Fruit fly (Drosophila melanogaster): ENCODE data around the gene CG1907.

Gene CG1907

dm6 chr3R:29591481-29592138 is 27.3 kb upstream of the CG1907 start, which contains the start of gene alph:
Gene alph (plus strand): TSS chr3R:29591831.
- TF ChIP-seq rgr (GFP tag; optimal IDR thresholded peaks at IDR 0.05) (peak; percentile 44), Dif (GFP tag; optimal IDR thresholded peaks at IDR 0.05; ENCODE audit: partially characterized antibody) (no peak), fru (GFP tag; optimal IDR thresholded peaks at IDR 0.05) (peak; percentile 37), ey (GFP tag; optimal IDR thresholded peaks at IDR 0.05) (no peak), CrebA (GFP tag; optimal IDR thresholded peaks at IDR 0.05; ENCODE audit: borderline replicate concordance) (no peak), sv (GFP tag; optimal IDR thresholded peaks at IDR 0.05) (peak; percentile 31), foxo (GFP tag; optimal IDR thresholded peaks at IDR 0.05) (peak in 1 of 2 experiments; percentile 32), sage (GFP tag; optimal IDR thresholded peaks at IDR 0.05) (peak; percentile 22), br (GFP tag; optimal IDR thresholded peaks at IDR 0.05) (peak; percentile 28), Abd-B (GFP tag; optimal IDR thresholded peaks at IDR 0.05) (no peak), brk (GFP tag; optimal IDR thresholded peaks at IDR 0.05) (peak; percentile 45), GATAd (GFP tag; optimal IDR thresholded peaks at IDR 0.05) (no peak), Jra (GFP tag; optimal IDR thresholded peaks at IDR 0.05) (no peak), Hnf4 (GFP tag; optimal IDR thresholded peaks at IDR 0.05) (peak; percentile 47), CG32264 (GFP tag; optimal IDR thresholded peaks at IDR 0.05) (no peak), h (GFP tag; optimal IDR thresholded peaks at IDR 0.05) (peak; percentile 17), tai (GFP tag; optimal IDR thresholded peaks at IDR 0.05) (peak; percentile 45), jim (GFP tag; optimal IDR thresholded peaks at IDR 0.05) (no peak), Myc (optimal IDR thresholded peaks at IDR 0.05) (peak; percentile 42), dsf (GFP tag; optimal IDR thresholded peaks at IDR 0.05; ENCODE audit: borderline replicate concordance) (no peak), Dfd (GFP tag; optimal IDR thresholded peaks at IDR 0.05) (no peak), woc (GFP tag; optimal IDR thresholded peaks at IDR 0.05) (no peak)

DNA sequence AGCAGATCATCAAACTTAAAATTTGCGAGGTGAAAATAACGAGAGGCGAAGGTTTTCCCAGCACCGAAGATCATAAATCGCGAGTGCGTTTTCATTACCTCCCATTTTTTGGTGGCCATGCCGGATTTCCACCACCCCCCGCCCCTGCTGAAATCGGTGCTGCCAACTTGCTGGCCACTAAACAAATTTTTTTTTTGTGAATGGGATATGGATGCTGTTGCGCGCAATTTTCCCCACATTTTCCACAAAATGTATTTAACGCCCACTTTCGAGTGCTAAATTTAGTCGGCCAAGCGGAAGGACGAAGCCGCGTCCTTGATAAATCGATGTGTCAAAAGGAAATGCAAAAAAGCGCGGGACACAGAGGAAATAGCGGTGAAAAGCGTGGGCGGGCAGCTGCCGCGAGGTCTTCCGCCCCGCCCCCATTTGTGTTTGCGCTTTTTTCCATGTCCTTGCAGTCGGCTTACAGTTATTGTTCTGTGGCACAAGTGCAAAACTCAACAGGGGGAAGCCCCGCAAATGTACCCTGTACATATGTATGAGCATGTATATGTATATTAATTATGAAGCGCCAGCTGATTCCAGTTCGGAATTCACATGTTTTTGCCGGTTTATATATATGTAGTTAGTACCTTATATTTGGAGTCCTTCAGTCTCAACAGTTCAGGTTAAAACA is 26.6 kb upstream of the CG1907 start:
- TF ChIP-seq woc (GFP tag; optimal IDR thresholded peaks at IDR 0.05) (no peak), Rel (GFP tag; optimal IDR thresholded peaks at IDR 0.05) (no peak), Rel (tag; optimal IDR thresholded peaks at IDR 0.05) (peak; percentile 91)

DNA sequence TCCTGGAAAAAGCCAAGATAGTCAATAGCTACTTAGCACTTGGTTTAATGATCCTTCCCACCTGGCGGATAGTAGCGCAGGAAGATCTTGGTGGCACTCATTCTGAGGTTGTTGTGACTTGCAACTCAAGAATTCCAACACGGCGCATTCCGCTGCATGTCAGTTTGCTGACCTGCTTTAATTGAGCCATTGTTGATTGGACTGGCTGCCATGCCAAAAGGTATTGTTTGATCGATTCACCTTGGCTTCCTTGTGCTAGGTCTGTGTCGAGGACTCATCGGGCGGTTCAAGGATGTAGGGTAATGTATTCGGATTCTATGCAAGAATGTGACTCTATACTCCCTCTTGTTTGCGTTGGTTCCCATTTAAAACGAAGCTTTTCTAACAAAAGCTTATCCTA is 18.1 kb upstream of the CG1907 start, which contains the start of gene CG7568:
CG7568 (minus strand) TSS at position 101 of the 400 bp plus-strand sequence.
- TF ChIP-seq CG9705 (GFP tag; optimal IDR thresholded peaks at IDR 0.05) (no peak), h (GFP tag; optimal IDR thresholded peaks at IDR 0.05) (no peak), CG32264 (GFP tag; optimal IDR thresholded peaks at IDR 0.05) (no peak), HLH106 (tag; optimal IDR thresholded peaks at IDR 0.05) (no peak), Myc (optimal IDR thresholded peaks at IDR 0.05) (no peak), fru (GFP tag; optimal IDR thresholded peaks at IDR 0.05) (no peak), ey (GFP tag; optimal IDR thresholded peaks at IDR 0.05) (no peak), GATAd (GFP tag; optimal IDR thresholded peaks at IDR 0.05) (no peak)

DNA sequence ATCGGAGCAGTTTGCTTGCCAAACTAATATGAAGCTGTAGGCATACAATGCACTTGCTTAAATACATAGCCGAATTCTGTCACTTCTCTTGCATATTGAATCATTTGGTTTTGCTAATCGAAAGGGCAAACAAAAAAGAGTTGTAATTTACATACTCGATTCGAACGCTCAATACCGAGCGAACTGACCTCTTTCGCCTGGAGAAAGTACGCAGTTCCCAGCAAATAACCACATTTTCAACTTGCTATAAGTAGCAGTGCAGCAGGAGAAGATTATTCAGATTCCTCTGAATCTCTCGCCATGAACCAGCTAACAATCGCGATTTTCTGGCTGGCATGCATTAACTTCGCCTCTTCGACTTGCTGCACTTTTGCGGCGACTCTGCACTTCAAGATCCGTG is 10.7 kb upstream of the CG1907 start, which contains the start of gene Diedel2:
Diedel2 (plus strand) TSS at position 301 of the 400 bp plus-strand sequence.
- no peak for TF ChIP-seq lola (GFP tag; optimal IDR thresholded peaks at IDR 0.05)
- TF ChIP-seq CrebA (GFP tag; optimal IDR thresholded peaks at IDR 0.05; ENCODE audit: borderline replicate concordance) = no peak
- no peak for TF ChIP-seq foxo (GFP tag; optimal IDR thresholded peaks at IDR 0.05)
- TF ChIP-seq Mio (GFP tag; optimal IDR thresholded peaks at IDR 0.05) = no peak
- TF ChIP-seq psq (GFP tag; optimal IDR thresholded peaks at IDR 0.05) = no peak
- no peak for TF ChIP-seq Myc (optimal IDR thresholded peaks at IDR 0.05)
- no peak for TF ChIP-seq dl (GFP tag; optimal IDR thresholded peaks at IDR 0.05; ENCODE audit: insufficient read depth in 1 of 2, partially characterized antibody in 2 of 2)
- no peak for TF ChIP-seq OdsH (GFP tag; optimal IDR thresholded peaks at IDR 0.05)
- no peak for TF ChIP-seq Jra (GFP tag; optimal IDR thresholded peaks at IDR 0.05)
- TF ChIP-seq usp (GFP tag; optimal IDR thresholded peaks at IDR 0.05) = no peak
- no peak for TF ChIP-seq Sp1 (GFP tag; optimal IDR thresholded peaks at IDR 0.05)
- no peak for TF ChIP-seq Abd-B (GFP tag; optimal IDR thresholded peaks at IDR 0.05)
- no peak for TF ChIP-seq sage (GFP tag; optimal IDR thresholded peaks at IDR 0.05)
- TF ChIP-seq jim (GFP tag; optimal IDR thresholded peaks at IDR 0.05) = no peak
- TF ChIP-seq Dfd (GFP tag; optimal IDR thresholded peaks at IDR 0.05) = no peak
- TF ChIP-seq sv (GFP tag; optimal IDR thresholded peaks at IDR 0.05) = no peak
- TF ChIP-seq Hr78 (GFP tag; optimal IDR thresholded peaks at IDR 0.05) = no peak
- TF ChIP-seq woc (GFP tag; optimal IDR thresholded peaks at IDR 0.05) = no peak
- no peak for TF ChIP-seq Hnf4 (GFP tag; optimal IDR thresholded peaks at IDR 0.05)
- TF ChIP-seq h (GFP tag; optimal IDR thresholded peaks at IDR 0.05) = no peak
